Fruit fly (Drosophila melanogaster) whole organism, embryonic: ENCODE measurements around the gene CG16978.

ENCODE experiments used
- Ada2b ChIP-seq: fragments of 200-800 bp; sonication (Bioruptor generic); IDR thresholded peaks from 2 replicates; pipeline ENCODE4 v1.3.6; 2022; ENCODE audit warnings: missing biosample characterization, missing genetic modification characterization
- Adf1 ChIP-seq: fragments of 200-800 bp; sonication (Bioruptor generic); IDR thresholded peaks from 2 replicates; pipeline ENCODE4 v1.3.6; 2022; ENCODE audit warnings: missing biosample characterization, missing genetic modification characterization
- Atf3 ChIP-seq: fragments of 200-800 bp; sonication (Bioruptor generic); optimal IDR thresholded peaks from 3 replicates; lab custom pipeline; 2016; ENCODE audit warnings: missing biosample characterization, missing genetic modification characterization
- CG1024 ChIP-seq: fragments of 200-800 bp; sonication (Bioruptor generic); IDR thresholded peaks from 2 replicates; pipeline ENCODE4 v1.3.6; 2022; ENCODE audit warnings: missing biosample characterization, missing genetic modification characterization
- CG10431 ChIP-seq: fragments of 200-800 bp; sonication (Bioruptor generic); optimal IDR thresholded peaks from 3 replicates; lab custom pipeline; 2018; ENCODE audit warnings: missing biosample characterization, mild to moderate bottlenecking, missing genetic modification characterization
- CG11093 ChIP-seq: fragments of 200-800 bp; sonication (Bioruptor generic); IDR thresholded peaks from 3 replicates; pipeline ENCODE4 v1.3.6; 2022; ENCODE audit warnings: missing biosample characterization, missing genetic modification characterization
- CG11560 ChIP-seq: fragments of 200-800 bp; sonication (Bioruptor generic); IDR thresholded peaks from 3 replicates; pipeline ENCODE4 v1.3.6; 2022; ENCODE audit warnings: missing biosample characterization, missing genetic modification characterization
- CG14441 ChIP-seq: fragments of 200-800 bp; sonication (Bioruptor generic); IDR thresholded peaks from 2 replicates; pipeline ENCODE4 v1.3.6; 2022; ENCODE audit warnings: missing biosample characterization, missing genetic modification characterization
- CG14710 ChIP-seq: fragments of 200-800 bp; sonication (Bioruptor generic); optimal IDR thresholded peaks from 3 replicates; lab custom pipeline; 2019; ENCODE audit warnings: missing biosample characterization, mild to moderate bottlenecking, missing genetic modification characterization, moderate library complexity
- CG17568 ChIP-seq: fragments of 200-800 bp; sonication (Bioruptor generic); optimal IDR thresholded peaks from 2 replicates; lab custom pipeline; 2018; ENCODE audit warnings: missing biosample characterization, mild to moderate bottlenecking, missing genetic modification characterization, moderate library complexity
- CG18011 ChIP-seq: fragments of 200-800 bp; sonication (Bioruptor generic); optimal IDR thresholded peaks from 2 replicates; lab custom pipeline; 2017; ENCODE audit warnings: missing biosample characterization, missing genetic modification characterization, mild to moderate bottlenecking, moderate library complexity, missing genotype
- CG18599 ChIP-seq: fragments of 200-800 bp; sonication (Bioruptor generic); optimal IDR thresholded peaks from 3 replicates; lab custom pipeline; 2017; ENCODE audit warnings: missing biosample characterization, missing genetic modification characterization, mild to moderate bottlenecking, moderate library complexity, missing genetic modification reagents
- CG33213 ChIP-seq: fragments of 200-800 bp; sonication (Bioruptor generic); optimal IDR thresholded peaks from 3 replicates; lab custom pipeline; 2016; ENCODE audit warnings: missing biosample characterization, missing genetic modification characterization
- CG33557 ChIP-seq: fragments of 200-800 bp; sonication (Bioruptor generic); optimal IDR thresholded peaks from 2 replicates; lab custom pipeline; 2019; ENCODE audit warnings: missing biosample characterization, mild to moderate bottlenecking, missing genetic modification characterization, moderate library complexity
- CG34422 ChIP-seq: fragments of 200-800 bp; sonication (Bioruptor generic); IDR thresholded peaks from 3 replicates; pipeline ENCODE4 v1.3.6; 2022; ENCODE audit warnings: missing biosample characterization, missing genetic modification characterization
- CG4617 ChIP-seq: fragments of 200-800 bp; sonication (Bioruptor generic); optimal IDR thresholded peaks from 3 replicates; lab custom pipeline; 2016; ENCODE audit warnings: missing biosample characterization, missing genetic modification characterization, borderline replicate concordance
- CG4854 ChIP-seq: fragments of 200-800 bp; sonication (Bioruptor generic); optimal IDR thresholded peaks from 2 replicates; lab custom pipeline; 2016; ENCODE audit warnings: missing biosample characterization, missing genetic modification characterization, inconsistent platforms
- CG7357 ChIP-seq: fragments of 200-800 bp; sonication (Bioruptor generic); IDR thresholded peaks from 3 replicates; pipeline ENCODE4 v1.3.6; 2022; ENCODE audit warnings: missing biosample characterization, missing genetic modification characterization
- CG7963 ChIP-seq: fragments of 200-800 bp; sonication (Bioruptor generic); IDR thresholded peaks from 3 replicates; pipeline ENCODE4 v1.3.6; 2022; ENCODE audit warnings: missing biosample characterization, missing genetic modification characterization; ENCODE audit not compliant: partially characterized antibody
- CG8924 ChIP-seq: fragments of 200-800 bp; optimal IDR thresholded peaks from 3 replicates; lab custom pipeline; 2019; ENCODE audit warnings: missing biosample characterization, mild to moderate bottlenecking, missing genetic modification characterization, moderate library complexity
- CG9727 ChIP-seq: fragments of 200-800 bp; sonication (Bioruptor generic); optimal IDR thresholded peaks from 3 replicates; lab custom pipeline; 2017; ENCODE audit warnings: missing biosample characterization, mild to moderate bottlenecking, missing genetic modification characterization
- CHES-1-like ChIP-seq: fragments of 200-800 bp; sonication (Bioruptor generic); optimal IDR thresholded peaks from 2 replicates; lab custom pipeline; 2016; ENCODE audit warnings: missing biosample characterization, missing genetic modification characterization
- CTCF ChIP-seq: fragments of 200-800 bp; sonication (Bioruptor generic); optimal IDR thresholded peaks from 2 replicates; lab custom pipeline; 2017; ENCODE audit warnings: missing biosample characterization, mild to moderate bottlenecking, missing genetic modification characterization, moderate library complexity
- Dad ChIP-seq: fragments of 200-800 bp; sonication (Bioruptor generic); optimal IDR thresholded peaks from 3 replicates; lab custom pipeline; 2016; ENCODE audit warnings: missing biosample characterization, missing genetic modification characterization
- Dbx ChIP-seq: fragments of 200-800 bp; sonication (Bioruptor generic); IDR thresholded peaks from 3 replicates; pipeline ENCODE4 v1.3.6; 2022; ENCODE audit warnings: missing biosample characterization, missing genetic modification characterization
- E2f1 ChIP-seq: fragments of 200-800 bp; sonication (Bioruptor generic); IDR thresholded peaks from 2 replicates; pipeline ENCODE4 v1.3.6; 2022; ENCODE audit warnings: missing biosample characterization, missing genetic modification characterization
- Ets97D ChIP-seq: fragments of 200-800 bp; sonication (Bioruptor generic); optimal IDR thresholded peaks from 3 replicates; lab custom pipeline; 2016; ENCODE audit warnings: missing biosample characterization, missing genetic modification characterization
- HmgD ChIP-seq: fragments of 200-800 bp; sonication (Bioruptor generic); optimal IDR thresholded peaks from 3 replicates; lab custom pipeline; 2016; ENCODE audit warnings: missing biosample characterization, missing genetic modification characterization
- Hmr ChIP-seq: fragments of 200-800 bp; sonication (Bioruptor generic); optimal IDR thresholded peaks from 3 replicates; lab custom pipeline; 2017; ENCODE audit warnings: mild to moderate bottlenecking, missing biosample characterization, missing genetic modification reagents, missing genetic modification characterization
- MESR4 ChIP-seq: fragments of 200-800 bp; sonication (Bioruptor generic); optimal IDR thresholded peaks from 2 replicates; lab custom pipeline; 2018; ENCODE audit warnings: missing biosample characterization, mild to moderate bottlenecking, missing genetic modification characterization, moderate library complexity
- Myb ChIP-seq: fragments of 200-800 bp; sonication (Bioruptor generic); optimal IDR thresholded peaks from 2 replicates; lab custom pipeline; 2016; ENCODE audit warnings: missing biosample characterization, missing genetic modification characterization
- Oli ChIP-seq: fragments of 200-800 bp; sonication (Bioruptor generic); optimal IDR thresholded peaks from 2 replicates; lab custom pipeline; 2018; ENCODE audit warnings: missing biosample characterization, mild to moderate bottlenecking, missing genetic modification characterization, moderate library complexity
- Sox102F ChIP-seq: fragments of 200-800 bp; sonication (Bioruptor generic); optimal IDR thresholded peaks from 2 replicates; lab custom pipeline; 2018; ENCODE audit warnings: missing biosample characterization, mild to moderate bottlenecking, missing genetic modification characterization, moderate library complexity
- Spps ChIP-seq: fragments of 200-800 bp; sonication (Bioruptor generic); optimal IDR thresholded peaks from 2 replicates; lab custom pipeline; 2018; ENCODE audit warnings: missing biosample characterization, mild to moderate bottlenecking, missing genetic modification characterization
- TFAM ChIP-seq: fragments of 200-800 bp; sonication (Bioruptor generic); optimal IDR thresholded peaks from 2 replicates; lab custom pipeline; 2017; ENCODE audit warnings: missing biosample characterization, missing genetic modification characterization, inconsistent platforms
- ato ChIP-seq: fragments of 200-800 bp; sonication (Bioruptor generic); IDR thresholded peaks from 2 replicates; pipeline ENCODE4 v1.3.6; 2022; ENCODE audit warnings: missing biosample characterization, missing genetic modification characterization; ENCODE audit not compliant: partially characterized antibody
- bbx ChIP-seq: fragments of 200-800 bp; sonication (Bioruptor generic); IDR thresholded peaks from 2 replicates; pipeline ENCODE4 v1.3.6; 2022; ENCODE audit warnings: missing biosample characterization, missing genetic modification characterization; ENCODE audit not compliant: partially characterized antibody
- cato ChIP-seq: fragments of 200-800 bp; sonication (Bioruptor generic); optimal IDR thresholded peaks from 2 replicates; lab custom pipeline; 2016; ENCODE audit warnings: missing biosample characterization, missing genetic modification characterization, borderline replicate concordance
- chinmo ChIP-seq: fragments of 200-800 bp; sonication (Bioruptor generic); IDR thresholded peaks from 4 replicates; pipeline ENCODE4 v1.3.6; 2022; ENCODE audit warnings: missing biosample characterization, missing genetic modification characterization; ENCODE audit not compliant: partially characterized antibody
- chm ChIP-seq: fragments of 200-800 bp; sonication (Bioruptor generic); IDR thresholded peaks from 2 replicates; pipeline ENCODE4 v1.3.6; 2022; ENCODE audit warnings: missing biosample characterization, missing genetic modification characterization
- ci ChIP-seq: fragments of 200-800 bp; sonication (Bioruptor generic); IDR thresholded peaks from 3 replicates; pipeline ENCODE4 v1.3.6; 2022; ENCODE audit warnings: missing biosample characterization, missing genetic modification characterization
- emc ChIP-seq: fragments of 200-800 bp; sonication (Bioruptor generic); optimal IDR thresholded peaks from 2 replicates; lab custom pipeline; 2016; ENCODE audit warnings: missing biosample characterization, missing genetic modification characterization
- eve ChIP-seq, 2 experiments: fragments of >200 bp; optimal IDR thresholded peaks; 2 replicates each; lab custom pipeline; 2017; ENCODE audit warnings: missing biosample characterization in 2 of 2, missing genetic modification characterization in 2 of 2
- fd96Cb ChIP-seq: fragments of 200-800 bp; sonication (Bioruptor generic); optimal IDR thresholded peaks from 2 replicates; lab custom pipeline; 2018; ENCODE audit warnings: missing biosample characterization, mild to moderate bottlenecking, missing genetic modification characterization, moderate library complexity
- gsb-n ChIP-seq: fragments of 200-800 bp; sonication (Bioruptor generic); optimal IDR thresholded peaks from 3 replicates; lab custom pipeline; 2018; ENCODE audit warnings: missing biosample characterization, mild to moderate bottlenecking, missing genetic modification characterization
- gt ChIP-seq: fragments of 200-800 bp; sonication (Bioruptor generic); IDR thresholded peaks from 2 replicates; pipeline ENCODE4 v1.3.6; 2022; ENCODE audit warnings: missing biosample characterization, missing genetic modification characterization
- h ChIP-seq: fragments of >200 bp; optimal IDR thresholded peaks from 2 replicates; lab custom pipeline; 2017
- jigr1 ChIP-seq: fragments of 200-800 bp; sonication (Bioruptor generic); IDR thresholded peaks from 3 replicates; pipeline ENCODE4 v1.3.6; 2022; ENCODE audit warnings: missing biosample characterization, missing genetic modification characterization
- ken ChIP-seq: fragments of 200-800 bp; sonication (Bioruptor generic); IDR thresholded peaks from 3 replicates; pipeline ENCODE4 v1.3.6; 2022; ENCODE audit warnings: missing biosample characterization, missing genetic modification characterization
- oc ChIP-seq: fragments of 200-800 bp; sonication (Bioruptor generic); optimal IDR thresholded peaks from 2 replicates; lab custom pipeline; 2018; ENCODE audit warnings: missing biosample characterization, mild to moderate bottlenecking, missing genetic modification characterization, moderate library complexity
- salm ChIP-seq: fragments of 200-800 bp; sonication (Bioruptor generic); optimal IDR thresholded peaks from 2 replicates; lab custom pipeline; 2018; ENCODE audit warnings: missing biosample characterization, mild to moderate bottlenecking, missing genetic modification characterization
- slp2 ChIP-seq: fragments of 200-800 bp; sonication (Bioruptor generic); optimal IDR thresholded peaks from 2 replicates; lab custom pipeline; 2016; ENCODE audit warnings: missing biosample characterization, missing genetic modification characterization

Gene CG16978

DNA sequence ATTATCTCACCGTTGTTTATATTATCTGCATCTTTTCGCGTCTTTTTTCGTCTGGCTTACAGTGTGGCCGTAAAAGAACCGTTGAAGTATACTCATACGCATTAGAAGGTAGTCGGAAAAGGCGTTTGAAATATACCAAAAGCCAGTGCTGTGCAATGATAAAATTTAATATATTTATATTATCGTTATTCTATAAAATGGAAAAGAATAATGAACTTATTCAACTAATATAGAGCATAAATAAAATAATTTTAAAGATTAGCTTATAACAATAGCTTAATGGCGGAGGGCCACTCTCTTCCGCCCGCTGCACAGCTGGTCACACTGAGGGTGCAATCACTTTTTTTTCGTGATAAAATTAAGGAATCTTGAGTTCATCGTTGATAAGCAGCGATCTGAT, 48.5 kb upstream of the CG16978 start, which contains the start of the genes CG16974 and Edem2 (continued):
- peak; percentile 46 for TF ChIP-seq salm (tag; lab: Kevin White, UChicago)
- no peak for TF ChIP-seq Hmr (GFP tag; lab: Kevin White, UChicago)
- peak; percentile 79 for TF ChIP-seq ken
- peak; percentile 80 for TF ChIP-seq ci
- TF ChIP-seq Atf3 (GFP tag; lab: Kevin White, UChicago) = no peak
- TF ChIP-seq CG10431 (GFP tag; lab: Kevin White, UChicago) = no peak
- no peak for TF ChIP-seq gsb-n (tag; lab: Kevin White, UChicago)
- no peak for TF ChIP-seq oc (tag; lab: Kevin White, UChicago)
- TF ChIP-seq CG34422 (GFP tag; lab: Robert Waterston, UW) = peak; percentile 84
- peak; percentile 52 for TF ChIP-seq CG33557 (GFP tag; lab: Kevin White, UChicago)
- TF ChIP-seq h = no peak
- no peak for TF ChIP-seq jigr1
- TF ChIP-seq MESR4 (GFP tag; lab: Kevin White, UChicago) = peak; percentile 71
- TF ChIP-seq CG18599 (GFP tag; lab: Kevin White, UChicago) = no peak
- peak; percentile 69 for TF ChIP-seq CG8924 (tag; lab: Kevin White, UChicago)
- no peak for TF ChIP-seq TFAM (GFP tag; lab: Kevin White, UChicago)
- TF ChIP-seq Oli (tag; lab: Kevin White, UChicago) = no peak
- no peak for TF ChIP-seq CG1024 (GFP tag; lab: Robert Waterston, UW)
- TF ChIP-seq ato (GFP tag; lab: Robert Waterston, UW) = no peak
- TF ChIP-seq fd96Cb = peak; percentile 57
- TF ChIP-seq cato = peak; percentile 26
- TF ChIP-seq CG11560 (tag; lab: Robert Waterston, UW) = peak; percentile 39; the same call in 1 of the 3 replicates
- peak; percentile 59; the same call in 2 of the 3 replicates for TF ChIP-seq Dbx
- TF ChIP-seq gt (GFP tag; lab: Robert Waterston, UW) = no peak
- peak; percentile 86 for TF ChIP-seq CG9727 (GFP tag; lab: Kevin White, UChicago)
- peak; percentile 90 for TF ChIP-seq CG4617 (GFP tag; lab: Kevin White, UChicago)
- TF ChIP-seq Adf1 (GFP tag; lab: Robert Waterston, UW) = peak; percentile 34; the same call in 1 of the 2 replicates
- peak; percentile 46; the same call in 1 of the 3 replicates for TF ChIP-seq CG7357
- TF ChIP-seq CG14710 (tag; lab: Kevin White, UChicago) = peak; percentile 90
- TF ChIP-seq Myb (GFP tag; lab: Kevin White, UChicago) = no peak
- peak; percentile 50 for TF ChIP-seq Spps
- peak; percentile 61 for TF ChIP-seq CG18011 (GFP tag; lab: Kevin White, UChicago)
- no peak for TF ChIP-seq bbx (GFP tag; lab: Robert Waterston, UW)
- TF ChIP-seq chinmo (GFP tag; lab: Robert Waterston, UW) = no peak
- TF ChIP-seq CTCF (GFP tag; lab: Kevin White, UChicago) = no peak
- TF ChIP-seq chm (GFP tag; lab: Robert Waterston, UW) = no peak
- no peak for TF ChIP-seq CG33213
- TF ChIP-seq CHES-1-like (GFP tag; lab: Kevin White, UChicago) = no peak
- TF ChIP-seq CG4854 = peak; percentile 6
- peak; percentile 64 for TF ChIP-seq E2f1 (GFP tag; lab: Robert Waterston, UW)
- peak; percentile 56 for TF ChIP-seq Ets97D (GFP tag; lab: Kevin White, UChicago)
- TF ChIP-seq emc (GFP tag; lab: Kevin White, UChicago) = no peak
- TF ChIP-seq eve (GFP tag; optimal IDR thresholded peaks at IDR 0.05; lab: Kevin White, UChicago) = no peak
- no peak for TF ChIP-seq CG17568 (GFP tag; lab: Kevin White, UChicago)
- peak; percentile 65; the same call in 2 of the 3 replicates for TF ChIP-seq CG11093
- no peak for TF ChIP-seq Sox102F (GFP tag; lab: Kevin White, UChicago)
- TF ChIP-seq CG7963 (GFP tag; lab: Robert Waterston, UW) = no peak
- no peak for TF ChIP-seq slp2
- peak; percentile 81 for TF ChIP-seq CG14441 (GFP tag; lab: Robert Waterston, UW)
- no peak for TF ChIP-seq HmgD (GFP tag; lab: Kevin White, UChicago)
- no peak for TF ChIP-seq Dad (GFP tag; lab: Kevin White, UChicago)
- TF ChIP-seq Ada2b (GFP tag; lab: Robert Waterston, UW) = peak; percentile 64
